Worm (Caenorhabditis elegans) whole organism, young adult: ENCODE results near the gene tsp-6.

ENCODE experiments used
- ama-1 ChIP-seq, 3 experiments: fragments of 150-350 bp in 1 of 3; sonication (generic microtip) in 2 of 3; optimal IDR thresholded peaks; 2 replicates each; lab custom pipeline; 2014 to 2018; ENCODE audit warnings: missing biosample characterization in 2 of 3, missing genetic modification characterization in 2 of 3, missing genetic modification reagents in 2 of 3
- madf-8 ChIP-seq: fragments of 200-800 bp; sonication (Bioruptor generic); conservative IDR thresholded peaks from 2 replicates; pipeline ENCODE4 v1.3.6; 2022; ENCODE audit warnings: missing genetic modification reagents, missing genetic modification characterization, missing compliant biosample characterization
- mes-4 ChIP-seq: sonication (generic microtip); optimal IDR thresholded peaks from 2 replicates; lab custom pipeline; 2016; ENCODE audit warnings: missing genotype, missing genetic modification characterization, missing compliant biosample characterization
- nfya-2 ChIP-seq: fragments of 200-800 bp; sonication (Bioruptor generic); IDR thresholded peaks from 2 replicates; pipeline ENCODE4 v1.3.6; 2022; ENCODE audit warnings: missing genetic modification reagents, missing genetic modification characterization, missing compliant biosample characterization
- nhr-90 ChIP-seq: sonication (generic microtip); optimal IDR thresholded peaks from 2 replicates; lab custom pipeline; 2016; ENCODE audit warnings: missing genotype, mild to moderate bottlenecking, missing genetic modification characterization, missing compliant biosample characterization
- pha-4 ChIP-seq: fragments of 150-350 bp; sonication (generic microtip); optimal IDR thresholded peaks from 2 replicates; lab custom pipeline; 2014; ENCODE audit warnings: missing biosample characterization, missing genetic modification reagents, missing genetic modification characterization
- sea-2 ChIP-seq: fragments of 200-800 bp; sonication (Bioruptor generic); IDR thresholded peaks from 2 replicates; pipeline ENCODE4 v1.3.6; 2022; ENCODE audit warnings: missing genetic modification characterization, missing compliant biosample characterization
- snpc-1.3 ChIP-seq: sonication (generic microtip); optimal IDR thresholded peaks from 2 replicates; lab custom pipeline; 2017; ENCODE audit warnings: missing genetic modification characterization, mild to moderate bottlenecking, missing compliant biosample characterization, antibody characterized with exemption, moderate library complexity, missing genotype, missing genetic modification reagents; ENCODE audit not compliant: insufficient read depth

ce11 chrX:2863946-2864345 is 43.7 kb downstream of the tsp-6 start, which contains the start of gene F53B3.6:
- TF ChIP-seq ama-1 (optimal IDR thresholded peaks at IDR 0.05; lab: Kevin White, UChicago) = no peak
- no peak for TF ChIP-seq ama-1 (GFP tag; optimal IDR thresholded peaks at IDR 0.05; lab: Kevin White, UChicago)
- no peak for TF ChIP-seq mes-4 (tag; lab: Kevin White, UChicago)
- no peak for TF ChIP-seq sea-2
- no peak for TF ChIP-seq madf-8 (GFP tag; lab: Robert Waterston, UW)
- TF ChIP-seq nhr-90 = no peak
- no peak for TF ChIP-seq nfya-2 (GFP tag; lab: Robert Waterston, UW)
- no peak for TF ChIP-seq snpc-1.3 (tag; lab: Kevin White, UChicago)
- no peak for TF ChIP-seq pha-4
